Worm (Caenorhabditis elegans) whole organism, late embryonic: ENCODE measurements around the gene clec-127.

ENCODE experiments used
- dmd-4 ChIP-seq: sonication (generic microtip); optimal IDR thresholded peaks from 2 replicates; lab custom pipeline; 2016; ENCODE audit warnings: borderline replicate concordance, missing genetic modification characterization, missing compliant biosample characterization
- dve-1 ChIP-seq: sonication (generic microtip); optimal IDR thresholded peaks from 2 replicates; lab custom pipeline; 2017; ENCODE audit warnings: antibody characterized with exemption, mild to moderate bottlenecking, missing genetic modification characterization, missing compliant biosample characterization
- madf-2 ChIP-seq: sonication (generic microtip); optimal IDR thresholded peaks from 2 replicates; lab custom pipeline; 2017; ENCODE audit warnings: missing genetic modification characterization, missing compliant biosample characterization
- nhr-11 ChIP-seq: fragments of 150-350 bp; optimal IDR thresholded peaks from 2 replicates; lab custom pipeline; 2014; ENCODE audit warnings: missing biosample characterization, missing genetic modification characterization
- pag-3 ChIP-seq: sonication (generic microtip); optimal IDR thresholded peaks from 2 replicates; lab custom pipeline; 2016; ENCODE audit warnings: missing compliant biosample characterization, missing genetic modification characterization, borderline replicate concordance
- pax-1 ChIP-seq: fragments of 150-350 bp; optimal IDR thresholded peaks from 2 replicates; lab custom pipeline; 2014; ENCODE audit warnings: missing biosample characterization, missing genetic modification characterization
- tbx-7 ChIP-seq: sonication (generic microtip); optimal IDR thresholded peaks from 2 replicates; lab custom pipeline; 2016; ENCODE audit warnings: missing genotype, missing genetic modification characterization, missing compliant biosample characterization

- no peak for TF ChIP-seq dve-1 (tag; lab: Kevin White, UChicago)
- TF ChIP-seq pax-1 (tag; lab: Kevin White, UChicago), result no peak
- no peak for TF ChIP-seq tbx-7 (tag; lab: Kevin White, UChicago)
- no peak for TF ChIP-seq pag-3 (tag; lab: Kevin White, UChicago)
- TF ChIP-seq madf-2 (tag; lab: Kevin White, UChicago), result no peak
- TF ChIP-seq dmd-4, result no peak
- no peak for TF ChIP-seq nhr-11 (tag; lab: Kevin White, UChicago)
Measured at ce11 chrII:3524097-3524496, 44.9 kb downstream of the clec-127 start, which contains the start of gene col-72.
